Fruit fly (Drosophila melanogaster): ENCODE measurements around the gene Men-b.

Men-b gene

dm6 chr3R:27204694-27205414 is 53.4 kb downstream of the Men-b start:
- TF ChIP-seq Mio (GFP tag; optimal IDR thresholded peaks at IDR 0.05) (no peak), rgr (GFP tag; optimal IDR thresholded peaks at IDR 0.05) (peak; percentile 10), OdsH (GFP tag; optimal IDR thresholded peaks at IDR 0.05) (peak; percentile 29), h (GFP tag; optimal IDR thresholded peaks at IDR 0.05) (peak; percentile 19), woc (GFP tag; optimal IDR thresholded peaks at IDR 0.05) (no peak), fru (GFP tag; optimal IDR thresholded peaks at IDR 0.05) (peak; percentile 28), sv (GFP tag; optimal IDR thresholded peaks at IDR 0.05) (no peak), Sp1 (GFP tag; optimal IDR thresholded peaks at IDR 0.05) (peak; percentile 24), Hr83 (GFP tag; optimal IDR thresholded peaks at IDR 0.05; ENCODE audit: poor library complexity, severe bottlenecking) (no peak), Rel (GFP tag; optimal IDR thresholded peaks at IDR 0.05) (no peak), Rel (tag; optimal IDR thresholded peaks at IDR 0.05) (no peak), sage (GFP tag; optimal IDR thresholded peaks at IDR 0.05) (peak; percentile 8), HLH106 (tag; optimal IDR thresholded peaks at IDR 0.05) (peak; percentile 56), CG9705 (GFP tag; optimal IDR thresholded peaks at IDR 0.05) (peak; percentile 13), foxo (GFP tag; optimal IDR thresholded peaks at IDR 0.05) (peak in 1 of 2 experiments; percentile 49), Dfd (GFP tag; optimal IDR thresholded peaks at IDR 0.05) (no peak), lola (GFP tag; optimal IDR thresholded peaks at IDR 0.05) (no peak), usp (GFP tag; optimal IDR thresholded peaks at IDR 0.05) (no peak), psq (GFP tag; optimal IDR thresholded peaks at IDR 0.05) (peak; percentile 36), dmrt93B (GFP tag; optimal IDR thresholded peaks at IDR 0.05) (peak; percentile 48), dl (GFP tag; optimal IDR thresholded peaks at IDR 0.05; ENCODE audit: insufficient read depth in 1 of 2, partially characterized antibody in 2 of 2) (no peak)

Measured in whole organism, wandering third instar larva.